Fruit fly (Drosophila melanogaster): ENCODE data around the gene Pus1.

The Pus1 gene

dm6 chr3R:20552093-20552492, 40.4 kb downstream of the Pus1 start, which contains the start of gene Stat92E:
Gene Stat92E, minus strand, starts transcription at chr3R:20552311.
- no peak for TF ChIP-seq noc (tag; optimal IDR thresholded peaks at IDR 0.05)

DNA sequence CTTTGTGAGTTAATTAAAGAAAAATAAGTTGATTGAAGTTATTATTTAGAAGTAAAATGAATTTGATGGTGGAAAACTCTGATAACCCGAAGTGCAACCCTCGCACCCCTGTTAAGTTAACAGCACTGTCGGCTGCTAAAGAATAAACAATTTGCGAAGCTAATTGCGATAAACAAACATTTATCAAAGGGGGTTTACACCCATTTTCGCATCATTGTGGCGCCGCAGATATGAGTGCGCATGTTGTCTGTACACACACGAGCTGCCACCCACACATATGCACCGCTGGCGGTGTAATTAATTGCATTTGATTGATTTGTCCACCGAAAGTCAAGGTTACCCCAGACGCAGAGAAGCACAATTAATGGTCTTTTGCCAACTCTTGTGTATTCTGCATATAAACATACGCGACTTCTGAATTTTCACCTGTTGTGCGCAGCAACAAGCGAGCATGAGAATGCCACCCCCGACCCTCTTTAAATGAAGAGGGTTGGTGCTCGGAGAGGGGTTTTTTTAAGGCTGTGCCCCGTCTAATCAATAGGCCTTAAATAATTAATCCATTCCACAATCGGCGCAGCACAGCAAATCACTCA, 40.9 kb downstream of the Pus1 start:
- no peak for TF ChIP-seq noc (tag; optimal IDR thresholded peaks at IDR 0.05)

DNA sequence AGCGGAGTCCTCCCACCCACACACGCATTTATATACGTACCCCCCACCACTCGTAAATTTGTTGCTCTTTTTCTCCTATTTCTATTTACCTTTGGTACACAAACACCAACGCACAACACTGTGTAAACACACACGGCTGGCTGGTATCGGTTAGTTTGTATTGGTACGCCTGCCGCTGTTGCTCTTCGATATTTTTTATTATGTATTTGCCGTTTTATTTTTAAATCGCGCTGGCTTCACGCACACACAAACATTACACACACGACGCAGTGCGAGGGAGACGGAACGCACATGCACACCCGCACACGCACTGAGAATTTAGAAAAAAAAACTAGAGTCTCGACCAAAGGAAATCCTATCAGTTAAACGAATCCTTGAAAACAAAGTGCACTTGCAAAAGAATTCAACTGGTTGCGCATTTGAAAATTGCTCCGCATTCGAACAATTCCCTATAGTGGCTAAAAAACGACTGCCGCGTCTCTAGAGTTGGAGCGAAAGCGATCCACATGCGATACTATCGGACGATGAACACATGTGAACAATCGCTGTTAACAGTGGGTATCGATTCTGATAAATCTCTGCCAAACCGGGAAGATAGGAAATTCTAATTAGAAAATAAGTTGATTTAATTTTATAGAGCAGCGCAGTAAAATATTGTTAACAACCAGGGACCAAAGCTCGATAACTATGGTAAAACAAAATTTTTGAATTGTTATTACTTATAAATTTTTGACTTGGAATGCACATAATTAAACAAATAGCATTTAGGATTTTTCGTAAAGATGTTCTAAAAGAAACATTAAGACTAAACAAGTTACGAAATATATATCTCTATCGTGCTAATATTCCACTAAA, 41.6 kb downstream of the Pus1 start:
- TF ChIP-seq noc (tag; optimal IDR thresholded peaks at IDR 0.05) = peak; percentile 69

- peak; percentile 91 for TF ChIP-seq noc (tag; optimal IDR thresholded peaks at IDR 0.05)
These were observed 42.4 kb downstream of the Pus1 start for dm6 chr3R:20549855-20550603.

dm6 chr3R:20549017-20549854, 43.2 kb downstream of the Pus1 start:
- no peak for TF ChIP-seq noc (tag; optimal IDR thresholded peaks at IDR 0.05)

DNA sequence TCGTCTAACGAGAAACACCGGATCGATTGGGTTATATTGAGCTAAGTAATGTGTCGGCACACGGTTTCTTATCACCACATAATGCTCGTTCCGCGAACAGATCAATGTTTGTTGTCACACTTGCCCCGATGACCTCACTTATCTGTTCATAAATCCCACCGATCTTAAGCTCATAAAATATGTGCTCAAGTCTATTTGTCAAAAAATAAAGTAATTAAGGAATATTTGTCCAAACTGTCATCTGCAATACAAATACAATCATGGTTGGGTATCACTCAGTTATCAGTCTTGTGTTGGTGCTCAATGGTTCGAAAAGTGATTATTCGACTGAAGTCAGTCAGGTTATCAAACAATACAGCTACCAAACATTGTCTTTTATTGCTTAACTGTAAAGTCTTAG, 44.2 kb downstream of the Pus1 start:
- peak; percentile 93 for TF ChIP-seq noc (tag; optimal IDR thresholded peaks at IDR 0.05)

DNA sequence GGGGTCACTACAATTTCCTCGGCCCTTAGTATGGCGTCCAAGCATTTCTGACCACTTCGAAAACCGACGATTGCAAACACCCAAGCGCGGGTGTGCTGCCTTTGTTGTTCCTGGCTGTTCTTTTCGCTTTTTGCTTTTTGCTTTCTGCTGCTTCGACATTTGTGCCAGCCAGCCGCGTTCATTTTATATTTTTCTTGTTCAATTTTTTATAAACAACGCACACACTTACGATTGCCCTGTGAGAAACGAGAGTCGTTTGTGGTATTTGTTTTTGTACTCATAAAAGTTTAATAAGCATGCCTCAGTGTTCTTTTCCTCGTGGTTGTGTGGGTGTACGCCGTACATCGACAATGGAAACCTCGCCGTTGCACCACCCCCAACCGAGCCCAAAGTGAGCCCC, 44.7 kb downstream of the Pus1 start:
- TF ChIP-seq noc (tag; optimal IDR thresholded peaks at IDR 0.05) = no peak

dm6 chr3R:20546662-20547620, 45.5 kb downstream of the Pus1 start:
- peak; percentile 73 for TF ChIP-seq noc (tag; optimal IDR thresholded peaks at IDR 0.05)

DNA sequence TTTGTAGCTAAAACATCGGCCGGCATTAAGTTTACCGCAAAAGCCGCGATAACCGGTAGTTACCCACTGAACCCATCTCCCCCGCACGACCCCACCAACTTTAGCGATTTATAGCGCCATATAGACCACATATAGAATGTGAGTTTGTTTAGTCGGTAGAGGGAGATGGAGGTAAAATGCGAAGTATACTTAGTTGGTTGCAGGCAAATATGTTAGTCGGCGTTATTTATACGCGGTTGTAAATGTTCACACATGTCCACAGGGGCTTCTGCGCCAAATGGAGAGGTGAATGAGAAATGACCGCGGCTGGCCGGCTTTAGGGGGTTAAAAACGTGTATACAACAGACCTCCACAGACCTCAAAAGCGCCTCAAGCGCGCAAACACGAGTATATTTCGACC, 46.8 kb downstream of the Pus1 start:
- TF ChIP-seq noc (tag; optimal IDR thresholded peaks at IDR 0.05) = peak; percentile 10

- TF ChIP-seq noc (tag; optimal IDR thresholded peaks at IDR 0.05) = no peak
These were observed 47.5 kb downstream of the Pus1 start for dm6 chr3R:20544952-20545351.

- no peak for TF ChIP-seq noc (tag; optimal IDR thresholded peaks at IDR 0.05)
These were observed 48.8 kb downstream of the Pus1 start for dm6 chr3R:20543719-20544118.

- no peak for TF ChIP-seq noc (tag; optimal IDR thresholded peaks at IDR 0.05)
These were observed 49.3 kb downstream of the Pus1 start for dm6 chr3R:20543220-20543619.

DNA sequence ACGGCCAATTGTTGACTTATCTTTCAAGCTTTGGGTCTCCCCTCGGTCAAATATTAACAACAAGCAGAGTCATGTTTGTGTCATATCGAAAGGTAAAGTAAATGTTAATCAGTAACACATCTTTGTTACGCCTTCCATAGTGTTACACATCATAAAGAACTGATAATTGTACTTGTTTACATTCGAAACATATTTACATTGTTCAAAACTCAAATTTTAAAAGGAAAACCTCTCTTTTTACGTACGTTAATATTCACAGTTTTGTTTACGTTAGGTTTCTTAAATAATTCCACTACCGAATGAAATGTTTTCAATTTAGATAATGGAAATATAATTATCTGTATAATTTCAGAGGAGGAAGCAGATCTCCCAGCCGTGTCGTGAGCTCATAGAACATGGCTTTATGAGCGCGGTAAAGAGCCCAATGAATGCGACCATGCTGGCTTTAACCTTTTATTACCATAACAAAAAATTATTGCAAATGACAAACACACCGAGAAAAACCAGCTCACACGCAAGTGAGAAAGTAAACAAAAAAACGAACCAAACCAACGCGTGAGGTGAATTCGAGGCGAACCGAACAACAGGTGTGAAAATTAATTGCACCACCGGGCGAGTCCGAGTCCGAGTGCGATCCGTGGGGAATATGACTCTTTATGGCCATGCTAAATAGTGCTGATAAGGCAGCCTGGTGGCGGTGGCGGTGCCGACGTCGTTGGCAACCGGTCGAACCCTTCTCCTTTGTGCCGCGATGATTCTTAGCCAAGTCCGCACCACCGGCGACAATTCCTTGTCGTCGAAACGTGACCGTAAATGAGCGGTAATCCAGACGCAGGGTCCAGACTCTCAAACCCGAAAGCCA, 50.0 kb downstream of the Pus1 start:
- TF ChIP-seq noc (tag; optimal IDR thresholded peaks at IDR 0.05) = no peak

All from whole organism, larva.